Fruit fly (Drosophila melanogaster): ENCODE measurements around the gene eIF3g1.

The eIF3g1 gene

dm6 chrX:2581793-2582503, 28.2 kb downstream of the eIF3g1 start (continued):
- TF ChIP-seq CG2889 (GFP tag; IDR thresholded peaks at IDR 0.05), result peak; percentile 76; the same call in 1 of the 3 replicates
- TF ChIP-seq CG12104 (GFP tag; optimal IDR thresholded peaks at IDR 0.05), result peak; percentile 15
- TF ChIP-seq CG17612 (GFP tag; IDR thresholded peaks at IDR 0.05), result no peak
- peak; percentile 71; the same call in 2 of the 3 replicates for TF ChIP-seq Optix (GFP tag; IDR thresholded peaks at IDR 0.05)
- TF ChIP-seq Hr78 (GFP tag; optimal IDR thresholded peaks at IDR 0.05), result no peak
- TF ChIP-seq ato (GFP tag; IDR thresholded peaks at IDR 0.05; ENCODE audit: partially characterized antibody), result no peak
- TF ChIP-seq sob (GFP tag; IDR thresholded peaks at IDR 0.05), result peak; percentile 79
- TF ChIP-seq CG6765 (GFP tag; optimal IDR thresholded peaks at IDR 0.05), result peak; percentile 76
- TF ChIP-seq Dip2 (GFP tag; IDR thresholded peaks at IDR 0.05), result no peak
- peak; percentile 39 for TF ChIP-seq tap (tag; optimal IDR thresholded peaks at IDR 0.05)
- TF ChIP-seq CG42726 (GFP tag; IDR thresholded peaks at IDR 0.05; ENCODE audit: partially characterized antibody), result no peak
- peak; percentile 65 for TF ChIP-seq ssp (GFP tag; IDR thresholded peaks at IDR 0.05)
- peak; percentile 75; the same call in 1 of the 2 replicates for TF ChIP-seq Oaz (GFP tag; IDR thresholded peaks at IDR 0.05)
- TF ChIP-seq sens (GFP tag), result peak; percentile 92
- peak; percentile 21 for TF ChIP-seq CG4617 (GFP tag; optimal IDR thresholded peaks at IDR 0.05; ENCODE audit: borderline replicate concordance)
- peak; percentile 51 for TF ChIP-seq Ravus (GFP tag; IDR thresholded peaks at IDR 0.05)
- TF ChIP-seq klu (GFP tag; IDR thresholded peaks at IDR 0.05), result peak; percentile 68
- TF ChIP-seq cato (GFP tag; optimal IDR thresholded peaks at IDR 0.05; ENCODE audit: borderline replicate concordance), result peak; percentile 14
- TF ChIP-seq Rfx (GFP tag; IDR thresholded peaks at IDR 0.05), result peak; percentile 87
- peak; percentile 84 for TF ChIP-seq CG14441 (GFP tag; IDR thresholded peaks at IDR 0.05)
- peak; percentile 84 for TF ChIP-seq her (GFP tag; optimal IDR thresholded peaks at IDR 0.05)
- peak; percentile 35 for TF ChIP-seq CG13123 (GFP tag; optimal IDR thresholded peaks at IDR 0.05)
- no peak for TF ChIP-seq Trl (optimal IDR thresholded peaks at IDR 0.05)
- TF ChIP-seq Trl (GFP tag; optimal IDR thresholded peaks at IDR 0.05), result peak; percentile 73
- TF ChIP-seq gsb-n (tag; optimal IDR thresholded peaks at IDR 0.05), result no peak
- TF ChIP-seq Hr3 (GFP tag; optimal IDR thresholded peaks at IDR 0.05), result peak; percentile 58
- peak; percentile 71 for TF ChIP-seq CG17385 (GFP tag; optimal IDR thresholded peaks at IDR 0.05)
- peak; percentile 31 for TF ChIP-seq CG9876 (GFP tag; optimal IDR thresholded peaks at IDR 0.05)
- TF ChIP-seq dan (GFP tag; IDR thresholded peaks at IDR 0.05), result no peak
- TF ChIP-seq Eip74EF (GFP tag; optimal IDR thresholded peaks at IDR 0.05), result peak in 1 of 2 experiments; percentile 11
- TF ChIP-seq org-1 (GFP tag; optimal IDR thresholded peaks at IDR 0.05), result peak; percentile 77
- TF ChIP-seq aop (GFP tag; IDR thresholded peaks at IDR 0.05), result no peak
- peak; percentile 79 for TF ChIP-seq Dad (GFP tag; optimal IDR thresholded peaks at IDR 0.05)
- peak; percentile 5 for TF ChIP-seq CG6254 (GFP tag; optimal IDR thresholded peaks at IDR 0.05)
- TF ChIP-seq CG2202 (tag; optimal IDR thresholded peaks at IDR 0.05), result no peak
- peak; percentile 38 for TF ChIP-seq CG31388 (GFP tag; optimal IDR thresholded peaks at IDR 0.05)
- no peak for TF ChIP-seq pfk (GFP tag; optimal IDR thresholded peaks at IDR 0.05)
- no peak for TF ChIP-seq Bgb (GFP tag; IDR thresholded peaks at IDR 0.05; ENCODE audit: partially characterized antibody)
- TF ChIP-seq salm (tag; optimal IDR thresholded peaks at IDR 0.05), result no peak
- peak; percentile 52 for TF ChIP-seq gcm2 (GFP tag; optimal IDR thresholded peaks at IDR 0.05)
- TF ChIP-seq nom (GFP tag; optimal IDR thresholded peaks at IDR 0.05), result no peak
- no peak for TF ChIP-seq Kr (GFP tag; optimal IDR thresholded peaks at IDR 0.05)
- peak; percentile 80 for TF ChIP-seq ranshi (GFP tag; IDR thresholded peaks at IDR 0.05)
- TF ChIP-seq CG9437 (GFP tag; optimal IDR thresholded peaks at IDR 0.05), result peak; percentile 32
- no peak for TF ChIP-seq sc (optimal IDR thresholded peaks at IDR 0.05)
- no peak for TF ChIP-seq sc (GFP tag; optimal IDR thresholded peaks at IDR 0.05)
- peak; percentile 53; the same call in 1 of the 2 replicates for TF ChIP-seq MBD-R2 (GFP tag; IDR thresholded peaks at IDR 0.05)
- peak; percentile 51; the same call in 1 of the 3 replicates for TF ChIP-seq H15 (GFP tag; IDR thresholded peaks at IDR 0.05)
- peak; percentile 66 for TF ChIP-seq CG12155 (GFP tag; optimal IDR thresholded peaks at IDR 0.05)
- peak; percentile 27 for TF ChIP-seq zf30C (GFP tag; optimal IDR thresholded peaks at IDR 0.05)
